Fruit fly (Drosophila melanogaster) whole organism, embryonic: Measurements from ENCODE around the gene CG12299.

Experiments used
- BEAF-32 ChIP-seq: fragments of 200-800 bp; sonication (Bioruptor generic); optimal IDR thresholded peaks from 3 replicates; lab custom pipeline; 2017; ENCODE audit warnings: missing biosample characterization, missing genetic modification characterization, mild to moderate bottlenecking, moderate library complexity, missing genetic modification reagents
- BtbVII ChIP-seq: fragments of 200-800 bp; sonication (Bioruptor generic); optimal IDR thresholded peaks from 3 replicates; lab custom pipeline; 2017; ENCODE audit warnings: missing biosample characterization, mild to moderate bottlenecking, missing genetic modification characterization
- CG10462 ChIP-seq: fragments of 200-800 bp; sonication (Bioruptor generic); optimal IDR thresholded peaks from 2 replicates; lab custom pipeline; 2016; ENCODE audit warnings: missing biosample characterization, missing genetic modification characterization
- CG10959 ChIP-seq: fragments of 200-800 bp; sonication (Bioruptor generic); IDR thresholded peaks from 2 replicates; pipeline ENCODE4 v1.3.6; 2022; ENCODE audit warnings: missing biosample characterization, missing genetic modification characterization
- CG1233 ChIP-seq: fragments of 200-800 bp; sonication (Bioruptor generic); optimal IDR thresholded peaks from 4 replicates; lab custom pipeline; 2018; ENCODE audit warnings: missing biosample characterization, mild to moderate bottlenecking, missing genetic modification characterization
- CG13424 ChIP-seq: fragments of 200-800 bp; sonication (Bioruptor generic); optimal IDR thresholded peaks from 2 replicates; lab custom pipeline; 2019; ENCODE audit warnings: missing biosample characterization, mild to moderate bottlenecking, missing genetic modification characterization, moderate library complexity
- CG15073 ChIP-seq: fragments of 200-800 bp; sonication (Bioruptor generic); optimal IDR thresholded peaks from 2 replicates; lab custom pipeline; 2016; ENCODE audit warnings: missing biosample characterization, missing genetic modification characterization
- CG17802 ChIP-seq: fragments of 200-800 bp; sonication (Bioruptor generic); optimal IDR thresholded peaks from 2 replicates; lab custom pipeline; 2018; ENCODE audit warnings: missing biosample characterization, mild to moderate bottlenecking, missing genetic modification characterization, moderate library complexity
- CG17829 ChIP-seq: fragments of 200-800 bp; optimal IDR thresholded peaks from 2 replicates; lab custom pipeline; 2019; ENCODE audit warnings: missing biosample characterization, mild to moderate bottlenecking, missing genetic modification characterization, moderate library complexity
- CG18619 ChIP-seq: fragments of 200-800 bp; sonication (Bioruptor generic); optimal IDR thresholded peaks from 3 replicates; lab custom pipeline; 2017; ENCODE audit warnings: missing biosample characterization, mild to moderate bottlenecking, missing genetic modification characterization
- CG2120 ChIP-seq: fragments of 200-800 bp; sonication (Bioruptor generic); optimal IDR thresholded peaks from 3 replicates; lab custom pipeline; 2016; ENCODE audit warnings: missing biosample characterization, missing genetic modification characterization
- CG2712 ChIP-seq: fragments of 200-800 bp; optimal IDR thresholded peaks from 3 replicates; lab custom pipeline; 2019; ENCODE audit warnings: missing biosample characterization, mild to moderate bottlenecking, missing genetic modification characterization, moderate library complexity
- CG2889 ChIP-seq: fragments of 200-800 bp; sonication (Bioruptor generic); IDR thresholded peaks from 3 replicates; pipeline ENCODE4 v1.3.6; 2022; ENCODE audit warnings: missing biosample characterization, missing genetic modification characterization
- CG31365 ChIP-seq: fragments of 200-800 bp; sonication (Bioruptor generic); optimal IDR thresholded peaks from 2 replicates; lab custom pipeline; 2018; ENCODE audit warnings: missing biosample characterization, mild to moderate bottlenecking, missing genetic modification characterization
- CG3726 ChIP-seq: fragments of 200-800 bp; sonication (Bioruptor generic); IDR thresholded peaks from 3 replicates; pipeline ENCODE4, ENCODE4 v1.3.6; 2022; ENCODE audit warnings: missing biosample characterization, missing genetic modification characterization
- CG42726 ChIP-seq: fragments of 200-800 bp; sonication (Bioruptor generic); IDR thresholded peaks from 2 replicates; pipeline ENCODE4 v1.3.6; 2022; ENCODE audit warnings: missing biosample characterization, missing genetic modification characterization; ENCODE audit not compliant: partially characterized antibody
- CG6272 ChIP-seq: fragments of 200-800 bp; sonication (Bioruptor generic); IDR thresholded peaks from 2 replicates; pipeline ENCODE4 v1.3.6; 2022; ENCODE audit warnings: missing biosample characterization, missing genetic modification characterization
- CG6689 ChIP-seq: fragments of 200-800 bp; sonication (Bioruptor generic); IDR thresholded peaks from 2 replicates; pipeline ENCODE4 v1.3.6; 2022; ENCODE audit warnings: missing biosample characterization, missing genetic modification characterization
- CG7556 ChIP-seq: fragments of 200-800 bp; sonication (Bioruptor generic); optimal IDR thresholded peaks from 2 replicates; lab custom pipeline; 2017; ENCODE audit warnings: missing biosample characterization, mild to moderate bottlenecking, missing genetic modification characterization
- CG8388 ChIP-seq: fragments of 200-800 bp; sonication (Bioruptor generic); optimal IDR thresholded peaks from 2 replicates; lab custom pipeline; 2019; ENCODE audit warnings: missing biosample characterization, mild to moderate bottlenecking, missing genetic modification characterization, moderate library complexity
- Chrac-16 ChIP-seq: fragments of 200-800 bp; sonication (Bioruptor generic); optimal IDR thresholded peaks from 3 replicates; lab custom pipeline; 2016; ENCODE audit warnings: missing biosample characterization, missing genetic modification characterization
- Deaf1 ChIP-seq: fragments of 200-800 bp; optimal IDR thresholded peaks from 3 replicates; lab custom pipeline; 2019; ENCODE audit warnings: missing biosample characterization, mild to moderate bottlenecking, missing genetic modification characterization, moderate library complexity
- Dek ChIP-seq: fragments of 200-800 bp; sonication (Bioruptor generic); optimal IDR thresholded peaks from 3 replicates; lab custom pipeline; 2019; ENCODE audit warnings: missing biosample characterization, mild to moderate bottlenecking, missing genetic modification characterization, moderate library complexity
- Doc3 ChIP-seq: fragments of 200-800 bp; sonication (Bioruptor generic); IDR thresholded peaks from 3 replicates; pipeline ENCODE4 v1.3.6; 2022; ENCODE audit warnings: missing biosample characterization, missing genetic modification characterization; ENCODE audit not compliant: partially characterized antibody
- E2f1 ChIP-seq: fragments of 200-800 bp; sonication (Bioruptor generic); IDR thresholded peaks from 2 replicates; pipeline ENCODE4 v1.3.6; 2022; ENCODE audit warnings: missing biosample characterization, missing genetic modification characterization
- Gug ChIP-seq: fragments of 200-800 bp; sonication (Bioruptor generic); IDR thresholded peaks from 4 replicates; pipeline ENCODE4 v1.3.6; 2022; ENCODE audit warnings: missing biosample characterization, missing genetic modification characterization
- Hmx ChIP-seq: fragments of 200-800 bp; sonication (Bioruptor generic); optimal IDR thresholded peaks from 2 replicates; lab custom pipeline; 2016; ENCODE audit warnings: missing biosample characterization, missing genetic modification characterization
- Jarid2 ChIP-seq: fragments of 200-800 bp; sonication (Bioruptor generic); optimal IDR thresholded peaks from 3 replicates; lab custom pipeline; 2017; ENCODE audit warnings: mild to moderate bottlenecking, missing biosample characterization, missing genetic modification reagents, missing genetic modification characterization
- Lpt ChIP-seq: fragments of >200 bp; optimal IDR thresholded peaks from 2 replicates; lab custom pipeline; 2018; ENCODE audit warnings: missing biosample characterization, missing genetic modification characterization
- MTF-1 ChIP-seq: fragments of 200-800 bp; sonication (Bioruptor generic); optimal IDR thresholded peaks from 2 replicates; lab custom pipeline; 2018; ENCODE audit warnings: missing biosample characterization, mild to moderate bottlenecking, missing genetic modification characterization, borderline replicate concordance
- PHDP ChIP-seq: fragments of 200-800 bp; sonication (Bioruptor generic); optimal IDR thresholded peaks from 3 replicates; lab custom pipeline; 2018; ENCODE audit warnings: missing biosample characterization, mild to moderate bottlenecking, missing genetic modification characterization, moderate library complexity
- Spps ChIP-seq: fragments of 200-800 bp; sonication (Bioruptor generic); optimal IDR thresholded peaks from 2 replicates; lab custom pipeline; 2018; ENCODE audit warnings: missing biosample characterization, mild to moderate bottlenecking, missing genetic modification characterization
- Trl ChIP-seq, 3 experiments: fragments of >200 bp in 2 of 3; fragments of 200-800 bp in 1 of 3; sonication (Bioruptor generic) in 1 of 3; optimal IDR thresholded peaks; 2 replicates in 1 of 3; 3 replicates in 2 of 3; lab custom pipeline; 2016 to 2017; ENCODE audit warnings: missing biosample characterization in 1 of 3, missing genetic modification characterization in 1 of 3
- Usf ChIP-seq: fragments of 200-800 bp; sonication (Bioruptor generic); optimal IDR thresholded peaks from 2 replicates; lab custom pipeline; 2017; ENCODE audit warnings: missing genotype, missing biosample characterization, missing genetic modification characterization
- Xrp1 ChIP-seq: fragments of 200-800 bp; sonication (Bioruptor generic); IDR thresholded peaks from 2 replicates; pipeline ENCODE4 v1.3.6; 2022; ENCODE audit warnings: missing biosample characterization, missing genetic modification characterization
- YL-1 ChIP-seq: fragments of 200-800 bp; sonication (Bioruptor generic); optimal IDR thresholded peaks from 3 replicates; lab custom pipeline; 2017; ENCODE audit warnings: missing biosample characterization, mild to moderate bottlenecking, missing genetic modification characterization
- abd-A ChIP-seq: fragments of 200-800 bp; sonication (Bioruptor generic); optimal IDR thresholded peaks from 3 replicates; lab custom pipeline; 2019; ENCODE audit warnings: missing biosample characterization, mild to moderate bottlenecking, missing genetic modification characterization, moderate library complexity
- gsb-n ChIP-seq: fragments of 200-800 bp; sonication (Bioruptor generic); optimal IDR thresholded peaks from 3 replicates; lab custom pipeline; 2018; ENCODE audit warnings: missing biosample characterization, mild to moderate bottlenecking, missing genetic modification characterization
- ham ChIP-seq: fragments of 200-800 bp; sonication (Bioruptor generic); IDR thresholded peaks from 2 replicates; pipeline ENCODE4 v1.3.6; 2022; ENCODE audit warnings: missing biosample characterization, missing genetic modification characterization
- mld ChIP-seq: fragments of 200-800 bp; sonication (Bioruptor generic); IDR thresholded peaks from 3 replicates; pipeline ENCODE4 v1.3.6; 2022; ENCODE audit warnings: missing biosample characterization, missing genetic modification characterization; ENCODE audit not compliant: partially characterized antibody
- org-1 ChIP-seq: fragments of 200-800 bp; sonication (Bioruptor generic); optimal IDR thresholded peaks from 2 replicates; lab custom pipeline; 2017; ENCODE audit warnings: missing biosample characterization, missing genetic modification characterization
- sens ChIP-seq: fragments of 200-800 bp; sonication (Bioruptor generic); peaks from one replicate; lab custom pipeline; 2016; ENCODE audit warnings: missing biosample characterization, missing genetic modification characterization
- sisA ChIP-seq: fragments of 200-800 bp; sonication (Bioruptor generic); IDR thresholded peaks from 2 replicates; pipeline ENCODE4 v1.3.6; 2022; ENCODE audit warnings: missing biosample characterization, missing genetic modification characterization
- slbo ChIP-seq: fragments of 200-800 bp; sonication (Bioruptor generic); IDR thresholded peaks from 2 replicates; pipeline ENCODE4 v1.3.6; 2022; ENCODE audit warnings: missing biosample characterization, missing genetic modification characterization
- slp2 ChIP-seq: fragments of 200-800 bp; sonication (Bioruptor generic); optimal IDR thresholded peaks from 2 replicates; lab custom pipeline; 2016; ENCODE audit warnings: missing biosample characterization, missing genetic modification characterization
- ssp ChIP-seq: fragments of 200-800 bp; sonication (Bioruptor generic); IDR thresholded peaks from 2 replicates; pipeline ENCODE4 v1.3.6; 2022; ENCODE audit warnings: missing biosample characterization, missing genetic modification characterization
- sug ChIP-seq: fragments of 200-800 bp; optimal IDR thresholded peaks from 2 replicates; lab custom pipeline; 2019; ENCODE audit warnings: missing biosample characterization, mild to moderate bottlenecking, missing genetic modification characterization, moderate library complexity
- toy ChIP-seq: fragments of 200-800 bp; sonication (Bioruptor generic); IDR thresholded peaks from 2 replicates; pipeline ENCODE4 v1.3.6; 2022; ENCODE audit warnings: missing biosample characterization, missing genetic modification characterization
- wdn ChIP-seq: fragments of 200-800 bp; sonication (Bioruptor generic); IDR thresholded peaks from 2 replicates; pipeline ENCODE4 v1.3.6; 2022; ENCODE audit warnings: missing biosample characterization, missing genetic modification characterization
- z ChIP-seq: fragments of 200-800 bp; sonication (Bioruptor generic); IDR thresholded peaks from 3 replicates; pipeline ENCODE4 v1.3.6; 2022; ENCODE audit warnings: missing biosample characterization, missing genetic modification characterization
- zfh1 ChIP-seq: fragments of 200-800 bp; sonication (Bioruptor generic); IDR thresholded peaks from 3 replicates; pipeline ENCODE4 v1.3.6; 2022; ENCODE audit warnings: missing biosample characterization, missing genetic modification characterization

CG12299 gene

dm6 chr2L:10703281-10703680 is 33.9 kb upstream of the CG12299 start, which contains the start of gene CG6415 (continued):
- TF ChIP-seq BEAF-32 (GFP tag; lab: Kevin White, UChicago) (no peak), gsb-n (tag; lab: Kevin White, UChicago) (peak; percentile 70), sens (GFP tag; lab: Kevin White, UChicago) (peak; percentile 94), PHDP (peak; percentile 80), CG15073 (GFP tag; lab: Kevin White, UChicago) (no peak), MTF-1 (peak; percentile 50), org-1 (GFP tag; lab: Kevin White, UChicago) (peak; percentile 55), Lpt (GFP tag; lab: Kevin White, UChicago) (no peak), ham (GFP tag; lab: Robert Waterston, UW) (no peak), CG2120 (GFP tag; lab: Kevin White, UChicago) (peak; percentile 86), CG2712 (tag; lab: Kevin White, UChicago) (peak; percentile 84), Xrp1 (GFP tag; lab: Robert Waterston, UW) (peak; percentile 86), Hmx (GFP tag; lab: Kevin White, UChicago) (no peak), CG17802 (peak; percentile 24), CG10959 (peak; percentile 38; the same call in 1 of the 2 replicates), zfh1 (peak; percentile 83), CG10462 (GFP tag; lab: Kevin White, UChicago) (peak; percentile 51), E2f1 (GFP tag; lab: Robert Waterston, UW) (peak; percentile 68), YL-1 (GFP tag; lab: Kevin White, UChicago) (no peak), CG7556 (peak; percentile 70), Dek (tag; lab: Kevin White, UChicago) (peak; percentile 58), BtbVII (GFP tag; lab: Kevin White, UChicago) (peak; percentile 73), CG17829 (tag; lab: Kevin White, UChicago) (peak; percentile 80), Chrac-16 (GFP tag; lab: Kevin White, UChicago) (peak; percentile 73), Gug (peak; percentile 48; the same call in 2 of the 4 replicates), CG8388 (GFP tag; lab: Kevin White, UChicago) (peak; percentile 72), mld (GFP tag; lab: Robert Waterston, UW) (no peak), Doc3 (GFP tag; lab: Robert Waterston, UW) (no peak), CG3726 (GFP tag; lab: Robert Waterston, UW) (no peak), sisA (peak; percentile 48), abd-A (tag; lab: Kevin White, UChicago) (no peak), z (GFP tag; lab: Robert Waterston, UW) (no peak), sug (peak; percentile 92), CG6272 (GFP tag; lab: Robert Waterston, UW) (peak; percentile 63), slp2 (GFP tag; lab: Kevin White, UChicago) (peak; percentile 52), ssp (GFP tag; lab: Robert Waterston, UW) (peak; percentile 54), slbo (GFP tag; lab: Robert Waterston, UW) (peak; percentile 86), toy (GFP tag; lab: Robert Waterston, UW) (0 out of 2 replicates have a peak, but pooled peaks have one; percentile 30), CG6689 (GFP tag; lab: Robert Waterston, UW) (peak; percentile 63), CG13424 (tag; lab: Kevin White, UChicago) (peak; percentile 84), Deaf1 (no peak), CG18619 (GFP tag; lab: Kevin White, UChicago) (peak; percentile 50), Trl (optimal IDR thresholded peaks at IDR 0.05; lab: Kevin White, UChicago) (no peak), Trl (GFP tag; optimal IDR thresholded peaks at IDR 0.05; lab: Kevin White, UChicago) (peak; percentile 47), CG2889 (GFP tag; lab: Robert Waterston, UW) (peak; percentile 50; the same call in 1 of the 3 replicates), Usf (GFP tag; lab: Kevin White, UChicago) (peak; percentile 27), wdn (GFP tag; lab: Robert Waterston, UW) (peak; percentile 36; the same call in 1 of the 2 replicates), Spps (peak; percentile 32), CG1233 (GFP tag; lab: Kevin White, UChicago) (peak; percentile 65), CG31365 (no peak), Jarid2 (GFP tag; lab: Kevin White, UChicago) (peak; percentile 23), CG42726 (GFP tag; lab: Robert Waterston, UW) (no peak)
